Worm (Caenorhabditis elegans) whole organism, young adult: ENCODE measurements around the gene Y73B6BL.270.

Experiments used
- B0019.2 ChIP-seq: fragments of 200-800 bp; sonication (Bioruptor generic); conservative IDR thresholded peaks from 2 replicates; pipeline ENCODE4 v1.3.6; 2022; ENCODE audit warnings: missing genetic modification reagents, missing genetic modification characterization, missing compliant biosample characterization
- B0035.1 ChIP-seq: sonication (generic microtip); optimal IDR thresholded peaks from 2 replicates; lab custom pipeline; 2016; ENCODE audit warnings: missing genetic modification characterization, mild to moderate bottlenecking, missing compliant biosample characterization, missing genotype, missing genetic modification reagents
- C06A6.2 ChIP-seq: fragments of 200-800 bp; sonication (Bioruptor generic); conservative IDR thresholded peaks from 2 replicates; pipeline ENCODE4 v1.3.6; 2022; ENCODE audit warnings: missing genetic modification characterization, missing compliant biosample characterization
- D2030.7 ChIP-seq: fragments of 200-800 bp; sonication (Bioruptor generic); IDR thresholded peaks from 2 replicates; pipeline ENCODE4 v1.3.6; 2022; ENCODE audit warnings: missing genetic modification reagents, missing genetic modification characterization, missing compliant biosample characterization
- F39B2.1 ChIP-seq: fragments of 200-800 bp; sonication (Bioruptor generic); IDR thresholded peaks from 2 replicates; pipeline ENCODE4 v1.3.6; 2022; ENCODE audit warnings: missing genetic modification reagents, missing genetic modification characterization, missing compliant biosample characterization
- F57A8.1 ChIP-seq: fragments of 200-800 bp; sonication (Bioruptor generic); optimal IDR thresholded peaks from 2 replicates; lab custom pipeline; 2018; ENCODE audit warnings: mild to moderate bottlenecking, missing genetic modification characterization, moderate library complexity, missing compliant biosample characterization
- K11D2.4 ChIP-seq: fragments of 200-800 bp; sonication (Bioruptor generic); IDR thresholded peaks from 2 replicates; pipeline ENCODE4 v1.3.6; 2022; ENCODE audit warnings: missing genetic modification reagents, missing genetic modification characterization, missing compliant biosample characterization
- K12H6.12 ChIP-seq: fragments of 200-800 bp; sonication (Bioruptor generic); optimal IDR thresholded peaks from 2 replicates; lab custom pipeline; 2018; ENCODE audit warnings: mild to moderate bottlenecking, missing genetic modification characterization, missing compliant biosample characterization
- T07F8.4 ChIP-seq: sonication (generic microtip); optimal IDR thresholded peaks from 2 replicates; lab custom pipeline; 2016; ENCODE audit warnings: mild to moderate bottlenecking, missing genetic modification characterization, moderate library complexity, missing compliant biosample characterization
- Y53F4B.3 ChIP-seq: fragments of 200-800 bp; sonication (Bioruptor generic); IDR thresholded peaks from 2 replicates; pipeline ENCODE4 v1.3.6; 2022; ENCODE audit warnings: missing genetic modification reagents, missing genetic modification characterization, missing compliant biosample characterization
- Y53G8AR.9 ChIP-seq: fragments of 200-800 bp; sonication (Bioruptor generic); conservative IDR thresholded peaks from 2 replicates; pipeline ENCODE4 v1.3.6; 2022; ENCODE audit warnings: missing genetic modification reagents, missing genetic modification characterization, missing compliant biosample characterization
- Y56A3A.18 ChIP-seq: fragments of 200-800 bp; sonication (Bioruptor generic); IDR thresholded peaks from 2 replicates; pipeline ENCODE4 v1.3.6; 2022; ENCODE audit warnings: missing genetic modification reagents, missing genetic modification characterization, missing compliant biosample characterization
- ZK185.1 ChIP-seq: sonication (generic microtip); optimal IDR thresholded peaks from 2 replicates; lab custom pipeline; 2016; ENCODE audit warnings: mild to moderate bottlenecking, missing genetic modification characterization, missing compliant biosample characterization; ENCODE audit not compliant: poor library complexity, severe bottlenecking
- aptf-2 ChIP-seq: fragments of 200-800 bp; sonication (Bioruptor generic); conservative IDR thresholded peaks from 2 replicates; pipeline ENCODE4 v1.3.6; 2022; ENCODE audit warnings: missing genetic modification reagents, missing genetic modification characterization, missing compliant biosample characterization
- atf-7 ChIP-seq: sonication (generic microtip); optimal IDR thresholded peaks from 2 replicates; lab custom pipeline; 2017; ENCODE audit warnings: mild to moderate bottlenecking, missing genetic modification characterization, missing compliant biosample characterization
- athp-1 ChIP-seq: sonication (generic microtip); optimal IDR thresholded peaks from 2 replicates; lab custom pipeline; 2017; ENCODE audit warnings: mild to moderate bottlenecking, missing genetic modification characterization, missing compliant biosample characterization
- attf-3 ChIP-seq: fragments of 200-800 bp; sonication (Bioruptor generic); conservative IDR thresholded peaks from 2 replicates; pipeline ENCODE4 v1.3.6; 2022; ENCODE audit warnings: missing genetic modification reagents, missing genetic modification characterization, missing compliant biosample characterization
- bed-1 ChIP-seq: fragments of 200-800 bp; sonication (Bioruptor generic); IDR thresholded peaks from 2 replicates; pipeline ENCODE4 v1.3.6; 2022; ENCODE audit warnings: missing genetic modification reagents, missing genetic modification characterization, missing compliant biosample characterization
- ceh-27 ChIP-seq: fragments of 200-800 bp; sonication (Bioruptor generic); optimal IDR thresholded peaks from 2 replicates; lab custom pipeline; 2018; ENCODE audit warnings: mild to moderate bottlenecking, missing genetic modification characterization, moderate library complexity, missing compliant biosample characterization
- ceh-40 ChIP-seq: fragments of 200-800 bp; sonication (Bioruptor generic); IDR thresholded peaks from 2 replicates; pipeline ENCODE4 v1.3.6; 2022; ENCODE audit warnings: missing genetic modification characterization, missing compliant biosample characterization
- ceh-91 ChIP-seq: fragments of 200-800 bp; sonication (Bioruptor generic); IDR thresholded peaks from 2 replicates; pipeline ENCODE4 v1.3.6; 2022; ENCODE audit warnings: missing genetic modification reagents, missing genetic modification characterization, missing compliant biosample characterization
- chd-7 ChIP-seq: sonication (generic microtip); optimal IDR thresholded peaks from 2 replicates; lab custom pipeline; 2016; ENCODE audit warnings: mild to moderate bottlenecking, missing genetic modification characterization, moderate library complexity, missing compliant biosample characterization
- dox-1 ChIP-seq: fragments of 200-800 bp; sonication (Bioruptor generic); IDR thresholded peaks from 2 replicates; pipeline ENCODE4 v1.3.6; 2022; ENCODE audit warnings: missing genetic modification reagents, missing genetic modification characterization, missing compliant biosample characterization
- dpff-1 ChIP-seq: sonication (generic microtip); optimal IDR thresholded peaks from 2 replicates; lab custom pipeline; 2017; ENCODE audit warnings: mild to moderate bottlenecking, missing genetic modification characterization, missing compliant biosample characterization
- efl-1 ChIP-seq: fragments of 150-350 bp; optimal IDR thresholded peaks from 2 replicates; lab custom pipeline; 2014; ENCODE audit warnings: missing biosample characterization, missing genetic modification reagents, missing genetic modification characterization
- egl-44 ChIP-seq: fragments of 200-800 bp; sonication (Bioruptor generic); IDR thresholded peaks from 2 replicates; pipeline ENCODE4 v1.3.6; 2022; ENCODE audit warnings: missing genetic modification reagents, missing genetic modification characterization, missing compliant biosample characterization
- him-1 ChIP-seq: sonication (generic microtip); optimal IDR thresholded peaks from 2 replicates; lab custom pipeline; 2016; ENCODE audit warnings: missing genotype, missing genetic modification reagents, missing genetic modification characterization, missing compliant biosample characterization
- hlh-12 ChIP-seq: sonication (generic microtip); optimal IDR thresholded peaks from 2 replicates; lab custom pipeline; 2016; ENCODE audit warnings: missing genetic modification characterization, missing compliant biosample characterization
- hmg-1.2 ChIP-seq: fragments of 200-800 bp; sonication (Bioruptor generic); IDR thresholded peaks from 2 replicates; pipeline ENCODE4 v1.3.6; 2022; ENCODE audit warnings: missing genetic modification reagents, missing genetic modification characterization, missing compliant biosample characterization
- hmg-20 ChIP-seq: fragments of 200-800 bp; sonication (Bioruptor generic); IDR thresholded peaks from 2 replicates; pipeline ENCODE4 v1.3.6; 2022; ENCODE audit warnings: missing genetic modification reagents, missing genetic modification characterization, missing compliant biosample characterization
- hrde-1 ChIP-seq: sonication (generic microtip); optimal IDR thresholded peaks from 2 replicates; lab custom pipeline; 2016; ENCODE audit warnings: missing genetic modification characterization, mild to moderate bottlenecking, missing compliant biosample characterization, moderate library complexity, missing genotype, missing genetic modification reagents, borderline replicate concordance
- let-607 ChIP-seq, 2 experiments: fragments of 200-800 bp in 1 of 2; sonication (Bioruptor generic) in 1 of 2; sonication (generic microtip) in 1 of 2; optimal IDR thresholded peaks; 2 replicates each; lab custom pipeline; 2016 to 2018; ENCODE audit warnings: mild to moderate bottlenecking in 2 of 2, missing compliant biosample characterization in 2 of 2, missing genetic modification characterization in 2 of 2, moderate library complexity in 2 of 2, missing genotype in 1 of 2
- lin-26 ChIP-seq: fragments of 200-800 bp; sonication (Bioruptor generic); IDR thresholded peaks from 2 replicates; pipeline ENCODE4 v1.3.6; 2022; ENCODE audit warnings: missing genetic modification reagents, missing genetic modification characterization, missing compliant biosample characterization
- lin-35 ChIP-seq, 3 experiments: fragments of 150-350 bp in 2 of 3; sonication (generic microtip) in 1 of 3; optimal IDR thresholded peaks; 2 replicates each; lab custom pipeline; 2014 to 2018; ENCODE audit warnings: missing biosample characterization in 3 of 3, missing genetic modification characterization in 3 of 3, missing genetic modification reagents in 3 of 3
- lin-40 ChIP-seq: sonication (generic microtip); optimal IDR thresholded peaks from 2 replicates; lab custom pipeline; 2016; ENCODE audit warnings: missing genetic modification characterization, mild to moderate bottlenecking, missing compliant biosample characterization, missing genotype, missing genetic modification reagents
- lir-1 ChIP-seq: fragments of 200-800 bp; sonication (Bioruptor generic); conservative IDR thresholded peaks from 2 replicates; pipeline ENCODE4 v1.3.6; 2022; ENCODE audit warnings: missing genetic modification reagents, missing genetic modification characterization, missing compliant biosample characterization
- mes-4 ChIP-seq: sonication (generic microtip); optimal IDR thresholded peaks from 2 replicates; lab custom pipeline; 2016; ENCODE audit warnings: missing genotype, missing genetic modification characterization, missing compliant biosample characterization
- pbrm-1 ChIP-seq: fragments of 200-800 bp; sonication (Bioruptor generic); IDR thresholded peaks from 2 replicates; pipeline ENCODE4 v1.3.6; 2022; ENCODE audit warnings: missing genetic modification reagents, missing genetic modification characterization, missing compliant biosample characterization
- rcor-1 ChIP-seq: fragments of 200-800 bp; sonication (Bioruptor generic); IDR thresholded peaks from 2 replicates; pipeline ENCODE4 v1.3.6; 2022; ENCODE audit warnings: missing genetic modification reagents, missing genetic modification characterization, missing compliant biosample characterization
- rpc-1 ChIP-seq, 2 experiments: fragments of 150-350 bp in 1 of 2; sonication (generic microtip) in 1 of 2; optimal IDR thresholded peaks; 2 replicates each; lab custom pipeline; 2014 to 2018; ENCODE audit warnings: missing biosample characterization in 1 of 2, missing genetic modification characterization in 1 of 2, missing genetic modification reagents in 1 of 2, missing genotype in 1 of 2
- sdz-38 ChIP-seq: sonication (generic microtip); optimal IDR thresholded peaks from 2 replicates; lab custom pipeline; 2016; ENCODE audit warnings: missing genotype, missing genetic modification characterization, missing compliant biosample characterization
- sea-2 ChIP-seq: fragments of 200-800 bp; sonication (Bioruptor generic); IDR thresholded peaks from 2 replicates; pipeline ENCODE4 v1.3.6; 2022; ENCODE audit warnings: missing genetic modification characterization, missing compliant biosample characterization
- snpc-1.1 ChIP-seq: sonication (generic microtip); optimal IDR thresholded peaks from 2 replicates; lab custom pipeline; 2017; ENCODE audit warnings: missing genetic modification characterization, mild to moderate bottlenecking, missing compliant biosample characterization, antibody characterized with exemption, moderate library complexity, missing genotype, missing genetic modification reagents; ENCODE audit not compliant: insufficient read depth
- snpc-3.4 ChIP-seq: sonication (generic microtip); optimal IDR thresholded peaks from 2 replicates; lab custom pipeline; 2017; ENCODE audit warnings: missing genetic modification characterization, mild to moderate bottlenecking, missing compliant biosample characterization, antibody characterized with exemption, moderate library complexity, missing genotype, missing genetic modification reagents
- unc-130 ChIP-seq: sonication (generic microtip); optimal IDR thresholded peaks from 2 replicates; lab custom pipeline; 2016; ENCODE audit warnings: missing genetic modification reagents, missing genetic modification characterization, missing compliant biosample characterization
- zim-3 ChIP-seq: sonication (generic microtip); optimal IDR thresholded peaks from 2 replicates; lab custom pipeline; 2017; ENCODE audit warnings: mild to moderate bottlenecking, missing genetic modification characterization, moderate library complexity, missing compliant biosample characterization
- ztf-25 ChIP-seq: fragments of 200-800 bp; sonication (Bioruptor generic); IDR thresholded peaks from 2 replicates; pipeline ENCODE4 v1.3.6; 2022; ENCODE audit warnings: missing genetic modification reagents, missing genetic modification characterization, missing compliant biosample characterization
- ztf-26 ChIP-seq: sonication (generic microtip); optimal IDR thresholded peaks from 2 replicates; lab custom pipeline; 2017; ENCODE audit warnings: missing genetic modification characterization, missing compliant biosample characterization

The Y73B6BL.270 gene

ce11 chrIV:6336748-6337147, 28.4 kb upstream of the Y73B6BL.270 start (continued):
- TF ChIP-seq sea-2 (0 out of 2 replicates have a peak, but pooled peaks have one; percentile 40), pbrm-1 (GFP tag; lab: Robert Waterston, UW) (peak; percentile 84), lin-40 (peak; percentile 96), ceh-40 (0 out of 2 replicates have a peak, but pooled peaks have one; percentile 41), snpc-1.1 (tag; lab: Kevin White, UChicago) (no peak), hrde-1 (tag; lab: Kevin White, UChicago) (no peak), snpc-3.4 (no peak), B0035.1 (tag; lab: Kevin White, UChicago) (peak; percentile 45), Y56A3A.18 (GFP tag; lab: Robert Waterston, UW) (0 out of 2 replicates have a peak, but pooled peaks have one; percentile 40), bed-1 (GFP tag; lab: Robert Waterston, UW) (no peak), lir-1 (GFP tag; lab: Robert Waterston, UW) (peak; percentile 86), ceh-91 (no peak), B0019.2 (no peak), attf-3 (GFP tag; lab: Robert Waterston, UW) (no peak), hmg-1.2 (GFP tag; lab: Robert Waterston, UW) (peak; percentile 95), athp-1 (tag; lab: Kevin White, UChicago) (peak; percentile 70), atf-7 (peak; percentile 97), unc-130 (GFP tag; lab: Kevin White, UChicago) (no peak), ztf-26 (tag; lab: Kevin White, UChicago) (peak; percentile 96), T07F8.4 (tag; lab: Kevin White, UChicago) (peak; percentile 21), efl-1 (GFP tag; lab: Kevin White, UChicago) (no peak), hmg-20 (GFP tag; lab: Robert Waterston, UW) (peak; percentile 46; the same call in 1 of the 2 replicates), ztf-25 (GFP tag; lab: Robert Waterston, UW) (no peak), sdz-38 (no peak), him-1 (no peak), F39B2.1 (no peak), K11D2.4 (GFP tag; lab: Robert Waterston, UW) (peak; percentile 92), F57A8.1 (GFP tag; lab: Kevin White, UChicago) (no peak), chd-7 (tag; lab: Kevin White, UChicago) (peak; percentile 97), rpc-1 (optimal IDR thresholded peaks at IDR 0.05; lab: Kevin White, UChicago) (no peak), rpc-1 (tag; optimal IDR thresholded peaks at IDR 0.05; lab: Kevin White, UChicago) (no peak), dpff-1 (tag; lab: Kevin White, UChicago) (peak; percentile 52), C06A6.2 (GFP tag; lab: Robert Waterston, UW) (peak; percentile 92), zim-3 (tag; lab: Kevin White, UChicago) (peak; percentile 21), egl-44 (GFP tag; lab: Robert Waterston, UW) (peak; percentile 90), lin-35 (GFP tag; optimal IDR thresholded peaks at IDR 0.05; lab: Kevin White, UChicago) (peak in 1 of 3 experiments; percentile 82), Y53F4B.3 (no peak), rcor-1 (GFP tag; lab: Robert Waterston, UW) (peak; percentile 55; the same call in 1 of the 2 replicates), ceh-27 (GFP tag; lab: Kevin White, UChicago) (peak; percentile 84), let-607 (tag; optimal IDR thresholded peaks at IDR 0.05; lab: Kevin White, UChicago) (peak; percentile 73 to 90), mes-4 (tag; lab: Kevin White, UChicago) (no peak), Y53G8AR.9 (GFP tag; lab: Robert Waterston, UW) (peak; percentile 85), ZK185.1 (peak; percentile 72), K12H6.12 (tag; lab: Kevin White, UChicago) (peak; percentile 90), hlh-12 (tag; lab: Kevin White, UChicago) (no peak), aptf-2 (no peak), D2030.7 (no peak), dox-1 (GFP tag; lab: Robert Waterston, UW) (peak; percentile 85), lin-26 (peak; percentile 71; the same call in 1 of the 2 replicates)
